Worm (Caenorhabditis elegans) whole organism, young adult: ENCODE measurements around the gene gly-6.

ENCODE experiments used
- F57A8.1 ChIP-seq: fragments of 200-800 bp; sonication (Bioruptor generic); optimal IDR thresholded peaks from 2 replicates; lab custom pipeline; 2018; ENCODE audit warnings: mild to moderate bottlenecking, missing genetic modification characterization, moderate library complexity, missing compliant biosample characterization
- K11D2.4 ChIP-seq: fragments of 200-800 bp; sonication (Bioruptor generic); IDR thresholded peaks from 2 replicates; pipeline ENCODE4 v1.3.6; 2022; ENCODE audit warnings: missing genetic modification reagents, missing genetic modification characterization, missing compliant biosample characterization
- ama-1 ChIP-seq, 3 experiments: fragments of 150-350 bp in 1 of 3; sonication (generic microtip) in 2 of 3; optimal IDR thresholded peaks; 2 replicates each; lab custom pipeline; 2014 to 2018; ENCODE audit warnings: missing biosample characterization in 2 of 3, missing genetic modification characterization in 2 of 3, missing genetic modification reagents in 2 of 3
- aptf-2 ChIP-seq: fragments of 200-800 bp; sonication (Bioruptor generic); conservative IDR thresholded peaks from 2 replicates; pipeline ENCODE4 v1.3.6; 2022; ENCODE audit warnings: missing genetic modification reagents, missing genetic modification characterization, missing compliant biosample characterization
- attf-3 ChIP-seq: fragments of 200-800 bp; sonication (Bioruptor generic); conservative IDR thresholded peaks from 2 replicates; pipeline ENCODE4 v1.3.6; 2022; ENCODE audit warnings: missing genetic modification reagents, missing genetic modification characterization, missing compliant biosample characterization
- efl-1 ChIP-seq: fragments of 150-350 bp; optimal IDR thresholded peaks from 2 replicates; lab custom pipeline; 2014; ENCODE audit warnings: missing biosample characterization, missing genetic modification reagents, missing genetic modification characterization
- him-1 ChIP-seq: sonication (generic microtip); optimal IDR thresholded peaks from 2 replicates; lab custom pipeline; 2016; ENCODE audit warnings: missing genotype, missing genetic modification reagents, missing genetic modification characterization, missing compliant biosample characterization
- let-526 ChIP-seq: fragments of 200-800 bp; sonication (Bioruptor generic); IDR thresholded peaks from 2 replicates; pipeline ENCODE4 v1.3.6; 2022; ENCODE audit warnings: missing genetic modification reagents, missing genetic modification characterization, missing compliant biosample characterization
- nfya-1 ChIP-seq: sonication (generic microtip); optimal IDR thresholded peaks from 2 replicates; lab custom pipeline; 2017; ENCODE audit warnings: antibody characterized with exemption, missing compliant biosample characterization, missing genetic modification characterization, borderline replicate concordance; ENCODE audit not compliant: insufficient read depth
- pha-4 ChIP-seq: fragments of 150-350 bp; sonication (generic microtip); optimal IDR thresholded peaks from 2 replicates; lab custom pipeline; 2014; ENCODE audit warnings: missing biosample characterization, missing genetic modification reagents, missing genetic modification characterization
- rec-8 ChIP-seq, 2 experiments: sonication (generic microtip); optimal IDR thresholded peaks; 2 replicates each; lab custom pipeline; 2016; ENCODE audit warnings: mild to moderate bottlenecking in 2 of 2, missing genetic modification characterization in 2 of 2, missing genetic modification reagents in 2 of 2, missing genotype in 2 of 2, missing biosample characterization in 1 of 2, missing compliant biosample characterization in 1 of 2, moderate library complexity in 1 of 2
- sea-2 ChIP-seq: fragments of 200-800 bp; sonication (Bioruptor generic); IDR thresholded peaks from 2 replicates; pipeline ENCODE4 v1.3.6; 2022; ENCODE audit warnings: missing genetic modification characterization, missing compliant biosample characterization
- xnd-1 ChIP-seq: sonication (generic microtip); optimal IDR thresholded peaks from 2 replicates; lab custom pipeline; 2016; ENCODE audit warnings: missing genotype, missing genetic modification reagents, missing genetic modification characterization, missing compliant biosample characterization
- ztf-25 ChIP-seq: fragments of 200-800 bp; sonication (Bioruptor generic); IDR thresholded peaks from 2 replicates; pipeline ENCODE4 v1.3.6; 2022; ENCODE audit warnings: missing genetic modification reagents, missing genetic modification characterization, missing compliant biosample characterization

DNA sequence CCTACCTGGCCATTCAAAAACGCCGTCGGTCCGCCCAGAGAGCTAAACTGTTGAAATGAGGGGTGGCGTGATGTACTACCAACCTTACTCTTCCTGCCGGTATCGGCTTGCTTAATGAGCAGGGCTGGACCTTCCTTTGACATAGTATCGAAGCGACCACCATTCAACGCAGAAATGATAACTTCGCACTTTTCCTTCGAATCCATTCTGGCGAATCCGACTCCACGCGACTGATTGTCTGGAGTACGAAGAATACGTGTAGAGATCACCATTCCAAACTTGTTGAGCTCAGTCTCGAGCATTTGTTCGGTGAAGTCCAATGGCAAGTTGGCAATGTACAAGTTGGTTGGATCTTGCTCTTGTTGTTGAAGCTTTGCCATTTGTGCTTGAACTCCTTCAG lies 52.8 kb downstream of the gly-6 start:
- TF ChIP-seq F57A8.1 (GFP tag; lab: Kevin White, UChicago) (no peak), ama-1 (optimal IDR thresholded peaks at IDR 0.05; lab: Kevin White, UChicago) (no peak), ama-1 (GFP tag; optimal IDR thresholded peaks at IDR 0.05; lab: Kevin White, UChicago) (no peak), aptf-2 (GFP tag; lab: Robert Waterston, UW) (no peak), nfya-1 (tag; lab: Kevin White, UChicago) (no peak), rec-8 (tag; optimal IDR thresholded peaks at IDR 0.05; lab: Kevin White, UChicago) (no peak), attf-3 (GFP tag; lab: Robert Waterston, UW) (no peak), him-1 (tag; lab: Kevin White, UChicago) (no peak), sea-2 (GFP tag; lab: Robert Waterston, UW) (no peak), xnd-1 (no peak), pha-4 (tag; lab: Kevin White, UChicago) (no peak), ztf-25 (GFP tag; lab: Robert Waterston, UW) (no peak), K11D2.4 (GFP tag; lab: Robert Waterston, UW) (no peak), efl-1 (GFP tag; lab: Kevin White, UChicago) (no peak), let-526 (GFP tag; lab: Robert Waterston, UW) (no peak)
